Fruit fly (Drosophila melanogaster) whole organism, embryonic: ENCODE measurements around the gene CG13455.
A peak's percentile ranks its signal among the peaks of the same experiment; 100 is the strongest.

ENCODE experiments used
- B-H2 ChIP-seq: fragments of 200-800 bp; sonication (Bioruptor generic); optimal IDR thresholded peaks from 2 replicates; lab custom pipeline; 2018; ENCODE audit warnings: missing biosample characterization, mild to moderate bottlenecking, missing genetic modification characterization
- Bdp1 ChIP-seq: fragments of 200-800 bp; sonication (Bioruptor generic); optimal IDR thresholded peaks from 3 replicates; lab custom pipeline; 2016; ENCODE audit warnings: missing biosample characterization, missing genetic modification characterization
- Blimp-1 ChIP-seq: fragments of 200-800 bp; sonication (Bioruptor generic); optimal IDR thresholded peaks from 3 replicates; lab custom pipeline; 2018; ENCODE audit warnings: missing biosample characterization, missing genetic modification characterization, mild to moderate bottlenecking, moderate library complexity, missing genetic modification reagents
- CG12299 ChIP-seq: fragments of 200-800 bp; sonication (Bioruptor generic); optimal IDR thresholded peaks from 2 replicates; lab custom pipeline; 2018; ENCODE audit warnings: missing biosample characterization, mild to moderate bottlenecking, missing genetic modification characterization
- CG12659 ChIP-seq: fragments of 200-800 bp; sonication (Bioruptor generic); optimal IDR thresholded peaks from 3 replicates; lab custom pipeline; 2017; ENCODE audit warnings: mild to moderate bottlenecking, missing biosample characterization, missing genetic modification reagents, missing genetic modification characterization
- CG14441 ChIP-seq: fragments of 200-800 bp; sonication (Bioruptor generic); IDR thresholded peaks from 2 replicates; pipeline ENCODE4 v1.3.6; 2022; ENCODE audit warnings: missing biosample characterization, missing genetic modification characterization
- CG17186 ChIP-seq: fragments of 200-800 bp; sonication (Bioruptor generic); optimal IDR thresholded peaks from 3 replicates; lab custom pipeline; 2017; ENCODE audit warnings: missing biosample characterization, missing genetic modification reagents, missing genetic modification characterization
- CG17359 ChIP-seq: fragments of 200-800 bp; sonication (Bioruptor generic); optimal IDR thresholded peaks from 3 replicates; lab custom pipeline; 2018; ENCODE audit warnings: missing biosample characterization, mild to moderate bottlenecking, missing genetic modification characterization, moderate library complexity
- CG17612 ChIP-seq: fragments of 200-800 bp; sonication (Bioruptor generic); IDR thresholded peaks from 2 replicates; pipeline ENCODE4 v1.3.6; 2022; ENCODE audit warnings: missing biosample characterization, missing genetic modification characterization
- CG1792 ChIP-seq: fragments of 200-800 bp; sonication (Bioruptor generic); optimal IDR thresholded peaks from 2 replicates; lab custom pipeline; 2016; ENCODE audit warnings: missing biosample characterization, missing genetic modification characterization
- CG31388 ChIP-seq: fragments of 200-800 bp; sonication (Bioruptor generic); optimal IDR thresholded peaks from 2 replicates; lab custom pipeline; 2016; ENCODE audit warnings: missing biosample characterization, missing genetic modification characterization
- CG3163 ChIP-seq: fragments of 200-800 bp; sonication (Bioruptor generic); optimal IDR thresholded peaks from 3 replicates; lab custom pipeline; 2016; ENCODE audit warnings: missing biosample characterization, missing genetic modification characterization
- CG3726 ChIP-seq: fragments of 200-800 bp; sonication (Bioruptor generic); IDR thresholded peaks from 3 replicates; pipeline ENCODE4, ENCODE4 v1.3.6; 2022; ENCODE audit warnings: missing biosample characterization, missing genetic modification characterization
- CG4282 ChIP-seq: fragments of 200-800 bp; sonication (Bioruptor generic); optimal IDR thresholded peaks from 2 replicates; lab custom pipeline; 2016; ENCODE audit warnings: missing biosample characterization, missing genetic modification characterization
- CG6175 ChIP-seq: fragments of 200-800 bp; sonication (Bioruptor generic); IDR thresholded peaks from 3 replicates; pipeline ENCODE4 v1.3.6; 2022; ENCODE audit warnings: missing biosample characterization, missing genetic modification characterization
- CG6689 ChIP-seq: fragments of 200-800 bp; sonication (Bioruptor generic); IDR thresholded peaks from 2 replicates; pipeline ENCODE4 v1.3.6; 2022; ENCODE audit warnings: missing biosample characterization, missing genetic modification characterization
- CG7271 ChIP-seq: fragments of 200-800 bp; sonication (Bioruptor generic); optimal IDR thresholded peaks from 2 replicates; lab custom pipeline; 2018; ENCODE audit warnings: missing biosample characterization, mild to moderate bottlenecking, missing genetic modification characterization, moderate library complexity
- CG7372 ChIP-seq: fragments of 200-800 bp; sonication (Bioruptor generic); IDR thresholded peaks from 2 replicates; pipeline ENCODE4 v1.3.6; 2022; ENCODE audit warnings: missing biosample characterization, missing genetic modification characterization
- CG7745 ChIP-seq: fragments of 200-800 bp; sonication (Bioruptor generic); optimal IDR thresholded peaks from 2 replicates; lab custom pipeline; 2018; ENCODE audit warnings: missing biosample characterization, mild to moderate bottlenecking, missing genetic modification characterization, moderate library complexity
- CG7839 ChIP-seq: fragments of 200-800 bp; sonication (Bioruptor generic); optimal IDR thresholded peaks from 3 replicates; lab custom pipeline; 2018; ENCODE audit warnings: missing biosample characterization, mild to moderate bottlenecking, missing genetic modification characterization, moderate library complexity
- CG8290 ChIP-seq, 3 experiments: fragments of 200-800 bp; sonication (Bioruptor generic); optimal IDR thresholded peaks; 2 replicates each; lab custom pipeline; 2016 to 2019; ENCODE audit warnings: missing biosample characterization in 3 of 3, missing genetic modification characterization in 3 of 3, mild to moderate bottlenecking in 2 of 3, moderate library complexity in 1 of 3
- CG8388 ChIP-seq: fragments of 200-800 bp; sonication (Bioruptor generic); optimal IDR thresholded peaks from 2 replicates; lab custom pipeline; 2019; ENCODE audit warnings: missing biosample characterization, mild to moderate bottlenecking, missing genetic modification characterization, moderate library complexity
- D19B ChIP-seq: fragments of 200-800 bp; sonication (Bioruptor generic); optimal IDR thresholded peaks from 2 replicates; lab custom pipeline; 2017; ENCODE audit warnings: missing biosample characterization, mild to moderate bottlenecking, missing genetic modification characterization
- Fer3 ChIP-seq: fragments of 200-800 bp; sonication (Bioruptor generic); optimal IDR thresholded peaks from 2 replicates; lab custom pipeline; 2018; ENCODE audit warnings: missing biosample characterization, mild to moderate bottlenecking, missing genetic modification characterization, moderate library complexity
- GATAe ChIP-seq: fragments of 200-800 bp; sonication (Bioruptor generic); conservative IDR thresholded peaks from 2 replicates; pipeline ENCODE4 v1.3.6; 2022; ENCODE audit warnings: missing biosample characterization, missing genetic modification characterization
- Hr78 ChIP-seq, 2 experiments: fragments of 200-800 bp in 1 of 2; fragments of >200 bp in 1 of 2; sonication (Bioruptor generic) in 1 of 2; optimal IDR thresholded peaks; 2 replicates each; lab custom pipeline; 2017 to 2019; ENCODE audit warnings: missing biosample characterization in 2 of 2, missing genetic modification characterization in 2 of 2, mild to moderate bottlenecking in 1 of 2, moderate library complexity in 1 of 2
- Hsf ChIP-seq: fragments of 200-800 bp; sonication (Bioruptor generic); optimal IDR thresholded peaks from 3 replicates; lab custom pipeline; 2016; ENCODE audit warnings: missing biosample characterization, missing genetic modification characterization
- Kr ChIP-seq: fragments of 200-800 bp; sonication (Bioruptor generic); optimal IDR thresholded peaks from 2 replicates; lab custom pipeline; 2017; ENCODE audit warnings: missing biosample characterization, mild to moderate bottlenecking, missing genetic modification characterization
- Oli ChIP-seq: fragments of 200-800 bp; sonication (Bioruptor generic); optimal IDR thresholded peaks from 2 replicates; lab custom pipeline; 2018; ENCODE audit warnings: missing biosample characterization, mild to moderate bottlenecking, missing genetic modification characterization, moderate library complexity
- Pdp1 ChIP-seq, 2 experiments: fragments of 200-800 bp; sonication (Bioruptor generic); optimal IDR thresholded peaks; 3 replicates each; lab custom pipeline; 2016; ENCODE audit warnings: missing biosample characterization in 2 of 2, missing genetic modification characterization in 2 of 2, mild to moderate bottlenecking in 1 of 2, moderate library complexity in 1 of 2
- Ptx1 ChIP-seq: fragments of 200-800 bp; sonication (Bioruptor generic); IDR thresholded peaks from 2 replicates; pipeline ENCODE4 v1.3.6; 2022; ENCODE audit warnings: missing biosample characterization, missing genetic modification characterization
- Side ChIP-seq: fragments of 200-800 bp; sonication (Bioruptor generic); optimal IDR thresholded peaks from 2 replicates; lab custom pipeline; 2016; ENCODE audit warnings: missing biosample characterization, missing genetic modification characterization
- Sry-β ChIP-seq: fragments of 200-800 bp; sonication (Bioruptor generic); optimal IDR thresholded peaks from 2 replicates; lab custom pipeline; 2018; ENCODE audit warnings: missing biosample characterization, mild to moderate bottlenecking, missing genetic modification characterization, moderate library complexity
- bcd ChIP-seq: fragments of 200-800 bp; sonication (Bioruptor generic); optimal IDR thresholded peaks from 2 replicates; lab custom pipeline; 2017; ENCODE audit warnings: missing biosample characterization, mild to moderate bottlenecking, missing genetic modification characterization
- fru ChIP-seq: fragments of >200 bp; optimal IDR thresholded peaks from 2 replicates; lab custom pipeline; 2017
- kni ChIP-seq: fragments of 200-800 bp; sonication (Bioruptor generic); optimal IDR thresholded peaks from 3 replicates; lab custom pipeline; 2017; ENCODE audit warnings: mild to moderate bottlenecking, missing biosample characterization, missing genetic modification reagents, missing genetic modification characterization
- lilli ChIP-seq: fragments of 200-800 bp; sonication (Bioruptor generic); optimal IDR thresholded peaks from 3 replicates; lab custom pipeline; 2016; ENCODE audit warnings: missing biosample characterization, missing genetic modification characterization
- mam ChIP-seq: fragments of 200-800 bp; sonication (Bioruptor generic); optimal IDR thresholded peaks from 3 replicates; lab custom pipeline; 2016; ENCODE audit warnings: missing biosample characterization, missing genetic modification characterization
- nau ChIP-seq: fragments of 200-800 bp; sonication (Bioruptor generic); optimal IDR thresholded peaks from 3 replicates; lab custom pipeline; 2017; ENCODE audit warnings: missing biosample characterization, mild to moderate bottlenecking, missing genetic modification characterization, missing genetic modification reagents
- pan ChIP-seq, 4 experiments: fragments of >200 bp in 3 of 4; fragments of 200-800 bp in 1 of 4; sonication (Bioruptor generic) in 1 of 4; optimal IDR thresholded peaks in 3 of 4; IDR thresholded peaks in 1 of 4; 2 replicates each; pipeline versions ENCODE4 v1.3.6 to Lab custom; 2017 to 2022; ENCODE audit warnings: missing biosample characterization in 2 of 4, missing genetic modification characterization in 2 of 4, mixed read lengths in 1 of 4
- prd ChIP-seq, 3 experiments: fragments of >200 bp in 2 of 3; fragments of 200-800 bp in 1 of 3; sonication (Bioruptor generic) in 1 of 3; optimal IDR thresholded peaks in 2 of 3; IDR thresholded peaks in 1 of 3; 2 replicates in 2 of 3; 3 replicates in 1 of 3; pipeline versions ENCODE4 v1.3.6 to Lab custom; 2017 to 2022; ENCODE audit warnings: missing biosample characterization in 1 of 3, missing genetic modification characterization in 1 of 3
- pzg ChIP-seq: fragments of 200-800 bp; sonication (Bioruptor generic); optimal IDR thresholded peaks from 3 replicates; lab custom pipeline; 2018; ENCODE audit warnings: missing biosample characterization, mild to moderate bottlenecking, missing genetic modification characterization, moderate library complexity
- scrt ChIP-seq: fragments of 200-800 bp; sonication (Bioruptor generic); optimal IDR thresholded peaks from 2 replicates; lab custom pipeline; 2018; ENCODE audit warnings: missing biosample characterization, mild to moderate bottlenecking, missing genetic modification characterization, moderate library complexity
- stwl ChIP-seq: fragments of 200-800 bp; sonication (Bioruptor generic); optimal IDR thresholded peaks from 3 replicates; lab custom pipeline; 2018; ENCODE audit warnings: missing biosample characterization, mild to moderate bottlenecking, missing genetic modification characterization, moderate library complexity
- tap ChIP-seq: fragments of 200-800 bp; optimal IDR thresholded peaks from 3 replicates; lab custom pipeline; 2019; ENCODE audit warnings: missing biosample characterization, mild to moderate bottlenecking, missing genetic modification characterization, moderate library complexity
- trem ChIP-seq: fragments of 200-800 bp; optimal IDR thresholded peaks from 3 replicates; lab custom pipeline; 2019; ENCODE audit warnings: missing biosample characterization, mild to moderate bottlenecking, missing genetic modification characterization, moderate library complexity
- zf30C ChIP-seq: fragments of 200-800 bp; sonication (Bioruptor generic); optimal IDR thresholded peaks from 3 replicates; lab custom pipeline; 2018; ENCODE audit warnings: missing biosample characterization, mild to moderate bottlenecking, missing genetic modification characterization

CG13455 gene

DNA sequence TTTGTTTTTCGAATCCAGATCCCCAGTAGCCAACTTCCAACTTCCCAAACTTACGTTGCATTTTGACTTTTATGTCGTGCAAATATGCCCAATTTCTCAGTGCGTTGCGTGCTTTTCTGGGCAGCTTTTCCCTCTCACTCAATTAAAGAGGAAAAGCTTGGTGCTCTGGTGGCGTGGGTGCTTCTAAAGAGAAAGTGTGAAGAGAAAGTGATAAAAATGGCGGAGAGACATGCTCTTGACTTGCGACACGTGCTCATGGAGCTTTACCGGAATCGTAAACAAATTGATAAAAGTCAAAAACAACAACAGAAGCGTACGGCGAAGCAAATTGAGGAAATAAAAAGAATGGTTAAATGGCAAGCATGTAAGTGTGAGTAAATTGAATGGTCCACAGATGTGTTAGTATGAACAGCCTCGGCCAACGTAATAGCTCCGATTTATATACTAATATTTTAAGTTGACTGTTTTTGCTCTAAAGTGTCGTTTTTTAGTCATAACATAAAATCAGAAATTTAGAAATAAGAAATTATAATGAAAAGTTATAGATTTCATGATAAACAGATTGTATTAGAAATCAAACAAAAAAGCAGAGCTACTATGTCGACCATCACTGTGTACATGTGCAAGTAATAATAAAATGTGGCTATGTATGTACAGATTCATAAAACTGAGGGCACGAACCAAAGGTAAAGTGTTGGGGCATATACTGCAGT, 2.3 kb upstream of the CG13455 start (continued):
- TF ChIP-seq D19B (GFP tag; lab: Kevin White, UChicago) (peak; percentile 3), CG4282 (no peak), CG6689 (GFP tag; lab: Robert Waterston, UW) (0 out of 2 replicates have a peak, but pooled peaks have one; percentile 9), CG17186 (GFP tag; lab: Kevin White, UChicago) (no peak), Oli (tag; lab: Kevin White, UChicago) (peak; percentile 35), lilli (GFP tag; lab: Kevin White, UChicago) (no peak), zf30C (GFP tag; lab: Kevin White, UChicago) (no peak), Ptx1 (peak; percentile 52; the same call in 1 of the 2 replicates), fru (lab: Kevin White, UChicago) (no peak), stwl (no peak), Pdp1 (GFP tag; optimal IDR thresholded peaks at IDR 0.05; lab: Kevin White, UChicago) (peak in 1 of 2 experiments; percentile 0), bcd (GFP tag; lab: Kevin White, UChicago) (peak; percentile 34), mam (GFP tag; lab: Kevin White, UChicago) (no peak), Bdp1 (no peak), CG7372 (GFP tag; lab: Robert Waterston, UW) (no peak), Blimp-1 (GFP tag; lab: Kevin White, UChicago) (peak; percentile 37), GATAe (no peak), CG8388 (GFP tag; lab: Kevin White, UChicago) (peak; percentile 21), Hsf (GFP tag; lab: Kevin White, UChicago) (no peak), Sry-β (GFP tag; lab: Kevin White, UChicago) (no peak), nau (GFP tag; lab: Kevin White, UChicago) (no peak), CG31388 (no peak), CG12299 (tag; lab: Kevin White, UChicago) (no peak), CG8290 (GFP tag; optimal IDR thresholded peaks at IDR 0.05; lab: Kevin White, UChicago) (no peak), CG8290 (tag; optimal IDR thresholded peaks at IDR 0.05; lab: Kevin White, UChicago) (no peak), Hr78 (GFP tag; optimal IDR thresholded peaks at IDR 0.05; lab: Kevin White, UChicago) (peak in 1 of 2 experiments; percentile 25), Kr (GFP tag; lab: Kevin White, UChicago) (no peak), Side (GFP tag; lab: Kevin White, UChicago) (no peak), kni (no peak), pzg (GFP tag; lab: Kevin White, UChicago) (no peak), pan (optimal IDR thresholded peaks at IDR 0.05; lab: Kevin White, UChicago) (no peak), pan (GFP tag; optimal IDR thresholded peaks at IDR 0.05 in 1 of 2, IDR thresholded peaks at IDR 0.05 in 1 of 2) (peak in 1 of 2 experiments; percentile 12), CG7745 (tag; lab: Kevin White, UChicago) (no peak), CG6175 (GFP tag; lab: Robert Waterston, UW) (no peak), trem (tag; lab: Kevin White, UChicago) (no peak), CG7839 (tag; lab: Kevin White, UChicago) (peak; percentile 46), CG12659 (peak; percentile 23), prd (optimal IDR thresholded peaks at IDR 0.05; lab: Kevin White, UChicago) (no peak), prd (GFP tag; IDR thresholded peaks at IDR 0.05; lab: Robert Waterston, UW) (0 out of 3 replicates have a peak, but pooled peaks have one; percentile 26), CG3163 (GFP tag; lab: Kevin White, UChicago) (peak; percentile 96), CG3726 (GFP tag; lab: Robert Waterston, UW) (no peak), CG14441 (GFP tag; lab: Robert Waterston, UW) (peak; percentile 29; the same call in 1 of the 2 replicates), Fer3 (tag; lab: Kevin White, UChicago) (no peak), CG7271 (tag; lab: Kevin White, UChicago) (no peak), scrt (GFP tag; lab: Kevin White, UChicago) (no peak), CG1792 (GFP tag; lab: Kevin White, UChicago) (no peak), CG17359 (tag; lab: Kevin White, UChicago) (peak; percentile 48), CG17612 (GFP tag; lab: Robert Waterston, UW) (no peak), tap (tag; lab: Kevin White, UChicago) (peak; percentile 60), B-H2 (GFP tag; lab: Kevin White, UChicago) (no peak)
